Worm (Caenorhabditis elegans) whole organism, mixed stage, embryonic: Measurements from ENCODE around the gene acr-5.

Experiments
- bed-3 ChIP-seq: fragments of 200-800 bp; sonication (Bioruptor generic); optimal IDR thresholded peaks from 3 replicates; lab custom pipeline; 2018; ENCODE audit warnings: mild to moderate bottlenecking, missing genetic modification characterization, moderate library complexity, missing compliant biosample characterization
- blmp-1 ChIP-seq: fragments of 150-350 bp; optimal IDR thresholded peaks from 2 replicates; lab custom pipeline; 2014; ENCODE audit warnings: missing biosample characterization, missing genetic modification characterization
- ceh-83 ChIP-seq: fragments of 200-800 bp; sonication (Bioruptor generic); optimal IDR thresholded peaks from 2 replicates; lab custom pipeline; 2018; ENCODE audit warnings: mild to moderate bottlenecking, missing genetic modification characterization, missing compliant biosample characterization
- ces-1 ChIP-seq: fragments of 150-350 bp; optimal IDR thresholded peaks from 2 replicates; lab custom pipeline; 2014; ENCODE audit warnings: missing biosample characterization, missing genetic modification reagents, missing genetic modification characterization
- cnd-1 ChIP-seq: fragments of 200-800 bp; sonication (Bioruptor generic); optimal IDR thresholded peaks from 2 replicates; lab custom pipeline; 2018; ENCODE audit warnings: mild to moderate bottlenecking, missing genetic modification characterization, missing compliant biosample characterization
- elt-3 ChIP-seq: fragments of 150-350 bp; optimal IDR thresholded peaks from 2 replicates; lab custom pipeline; 2014; ENCODE audit warnings: missing biosample characterization, missing genetic modification characterization
- lin-13 ChIP-seq: fragments of 150-350 bp; optimal IDR thresholded peaks from 2 replicates; lab custom pipeline; 2014; ENCODE audit warnings: missing biosample characterization, missing genetic modification characterization
- lin-32 ChIP-seq: fragments of 200-800 bp; sonication (Bioruptor generic); optimal IDR thresholded peaks from 2 replicates; lab custom pipeline; 2018; ENCODE audit warnings: mild to moderate bottlenecking, missing genetic modification characterization, missing compliant biosample characterization
- mab-5 ChIP-seq: fragments of 150-350 bp; optimal IDR thresholded peaks from 2 replicates; lab custom pipeline; 2014; ENCODE audit warnings: missing biosample characterization, missing genetic modification characterization
- nhr-12 ChIP-seq: fragments of 150-350 bp; optimal IDR thresholded peaks from 2 replicates; lab custom pipeline; 2014; ENCODE audit warnings: missing biosample characterization, missing genetic modification characterization
- nhr-2 ChIP-seq: fragments of 150-350 bp; optimal IDR thresholded peaks from 2 replicates; lab custom pipeline; 2014; ENCODE audit warnings: missing biosample characterization, missing genetic modification characterization
- nhr-28 ChIP-seq: fragments of 150-350 bp; optimal IDR thresholded peaks from 2 replicates; lab custom pipeline; 2014; ENCODE audit warnings: missing biosample characterization, missing genetic modification characterization
- pha-4 ChIP-seq: fragments of 150-350 bp; optimal IDR thresholded peaks from 2 replicates; lab custom pipeline; 2018; ENCODE audit warnings: missing biosample characterization, missing genetic modification reagents, missing genetic modification characterization
- sem-2 ChIP-seq: fragments of 200-800 bp; sonication (Bioruptor generic); optimal IDR thresholded peaks from 2 replicates; lab custom pipeline; 2018; ENCODE audit warnings: mild to moderate bottlenecking, missing genetic modification characterization, missing compliant biosample characterization
- sptf-1 ChIP-seq: sonication (generic microtip); optimal IDR thresholded peaks from 2 replicates; lab custom pipeline; 2017; ENCODE audit warnings: mild to moderate bottlenecking, missing genetic modification characterization, moderate library complexity, missing compliant biosample characterization
- unc-62 ChIP-seq: fragments of 150-350 bp; optimal IDR thresholded peaks from 2 replicates; lab custom pipeline; 2014; ENCODE audit warnings: missing biosample characterization, missing genetic modification reagents, missing genetic modification characterization
- zip-8 ChIP-seq: fragments of 150-350 bp; optimal IDR thresholded peaks from 2 replicates; lab custom pipeline; 2014; ENCODE audit warnings: missing biosample characterization, missing genetic modification characterization
- ztf-11 ChIP-seq: fragments of 150-350 bp; optimal IDR thresholded peaks from 2 replicates; lab custom pipeline; 2014; ENCODE audit warnings: missing biosample characterization, missing genetic modification characterization

Gene acr-5

DNA sequence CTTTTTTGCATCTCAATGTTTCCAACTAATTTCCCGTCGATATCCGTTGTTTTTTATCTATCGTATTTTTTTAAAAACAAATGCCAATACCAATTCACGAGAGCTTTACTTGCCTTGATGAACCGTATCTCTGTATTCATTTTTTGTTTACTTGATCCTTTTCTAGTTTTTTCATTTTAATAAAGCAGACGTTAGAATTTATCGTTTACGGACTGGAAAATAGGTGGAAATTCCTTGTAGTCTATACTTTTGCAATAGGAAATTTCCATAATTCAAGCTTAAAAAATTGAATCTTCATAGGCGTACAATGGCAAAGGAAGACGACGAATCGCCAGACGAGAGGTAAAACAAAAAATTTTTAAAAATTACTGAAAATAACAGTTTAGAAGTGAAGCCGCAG, 54.8 kb downstream of the acr-5 start, which contains the start of gene algn-1:
TSS of gene algn-1 (plus strand) at position 301 of the 400 bp plus-strand sequence.
- TF ChIP-seq zip-8 (tag; lab: Kevin White, UChicago): no peak
- no peak for TF ChIP-seq pha-4
- no peak for TF ChIP-seq nhr-28 (tag; lab: Kevin White, UChicago)
- TF ChIP-seq lin-13: no peak
- no peak for TF ChIP-seq bed-3
- no peak for TF ChIP-seq cnd-1 (tag; lab: Kevin White, UChicago)
- no peak for TF ChIP-seq nhr-12 (tag; lab: Kevin White, UChicago)
- TF ChIP-seq unc-62 (GFP tag; lab: Kevin White, UChicago): no peak
- TF ChIP-seq ztf-11 (tag; lab: Kevin White, UChicago): no peak
- no peak for TF ChIP-seq ceh-83
- no peak for TF ChIP-seq sem-2 (GFP tag; lab: Kevin White, UChicago)
- no peak for TF ChIP-seq ces-1 (GFP tag; lab: Kevin White, UChicago)
- no peak for TF ChIP-seq sptf-1 (tag; lab: Kevin White, UChicago)
- TF ChIP-seq elt-3 (tag; lab: Kevin White, UChicago): no peak
- no peak for TF ChIP-seq mab-5 (tag; lab: Kevin White, UChicago)
- TF ChIP-seq lin-32 (GFP tag; lab: Kevin White, UChicago): no peak
- no peak for TF ChIP-seq blmp-1
- TF ChIP-seq nhr-2 (tag; lab: Kevin White, UChicago): no peak
